Fruit fly (Drosophila melanogaster) Kc167 (cell line): ENCODE data around the gene CG31798.

Experiments
- Sin3A ChIP-seq: fragments of >200 bp; optimal IDR thresholded peaks from 2 replicates; lab custom pipeline; 2018; ENCODE audit warnings: missing external identifiers
- h ChIP-seq: fragments of >200 bp; optimal IDR thresholded peaks from 3 replicates; lab custom pipeline; 2018; ENCODE audit warnings: missing external identifiers

- TF ChIP-seq h (lab: Kevin White, UChicago) (no peak), Sin3A (lab: Kevin White, UChicago) (no peak)
Observed at dm6 chr2L:19363530-19363929, 30.4 kb upstream of the CG31798 start.
